Worm (Caenorhabditis elegans) whole organism, midembryonic: Measurements from ENCODE around the gene cct-3.

ENCODE experiments used
- T22C8.4 ChIP-seq: fragments of 200-800 bp; sonication (Bioruptor generic); IDR thresholded peaks from 2 replicates; pipeline ENCODE4 v1.3.6; 2022; ENCODE audit warnings: missing genetic modification characterization, missing compliant biosample characterization
- cog-1 ChIP-seq: sonication (generic microtip); optimal IDR thresholded peaks from 2 replicates; lab custom pipeline; 2016; ENCODE audit warnings: missing genetic modification characterization, missing compliant biosample characterization
- ref-1 ChIP-seq: fragments of 200-800 bp; sonication (Bioruptor generic); conservative IDR thresholded peaks from 2 replicates; pipeline ENCODE4 v1.3.6; 2022; ENCODE audit warnings: missing genetic modification reagents, missing genetic modification characterization, missing compliant biosample characterization
- ztf-23 ChIP-seq: fragments of 200-800 bp; sonication (Bioruptor generic); IDR thresholded peaks from 2 replicates; pipeline ENCODE4 v1.3.6; 2022; ENCODE audit warnings: missing genetic modification reagents, missing genetic modification characterization, missing compliant biosample characterization
- ztf-29 ChIP-seq: fragments of 200-800 bp; sonication (Bioruptor generic); IDR thresholded peaks from 2 replicates; pipeline ENCODE4 v1.3.6; 2022; ENCODE audit warnings: missing genetic modification reagents, missing genetic modification characterization, missing compliant biosample characterization

DNA sequence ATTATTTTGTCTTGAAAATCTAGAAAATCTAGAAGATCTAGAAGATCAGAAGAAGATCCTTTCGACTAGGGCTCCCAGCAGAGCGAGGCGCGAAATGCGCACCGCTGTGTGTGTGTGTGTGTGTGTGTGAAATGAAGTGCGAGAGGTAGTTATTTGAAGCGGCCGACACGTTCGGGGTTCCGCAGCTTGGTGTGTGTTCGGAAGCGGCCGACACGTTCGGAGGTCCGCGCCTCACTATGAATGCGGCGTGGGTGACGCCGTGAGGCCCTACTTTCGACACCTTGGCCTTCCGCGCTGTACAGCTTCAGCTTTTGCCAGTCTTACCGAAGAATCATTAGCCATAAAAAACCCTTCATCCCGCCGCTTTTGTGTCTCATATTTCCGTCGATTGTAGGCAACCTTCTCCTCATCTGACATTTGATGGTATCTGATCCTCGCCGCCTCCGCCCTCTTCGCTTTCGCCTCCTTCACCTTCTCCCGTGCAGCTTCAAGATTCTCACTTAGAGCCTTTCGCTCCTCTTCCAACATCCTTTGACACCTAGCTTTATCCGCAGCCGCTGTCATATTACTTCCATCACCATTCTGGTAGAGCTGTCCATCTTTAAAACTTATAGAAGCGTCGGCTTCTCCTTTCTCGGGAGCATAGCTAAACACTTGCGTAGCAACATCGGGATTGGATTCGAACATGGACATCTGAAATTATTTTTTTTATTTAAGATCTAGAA lies 16.2 kb upstream of the cct-3 start:
- TF ChIP-seq T22C8.4 (GFP tag; lab: Robert Waterston, UW), result no peak
- TF ChIP-seq cog-1 (tag; lab: Kevin White, UChicago), result no peak
- TF ChIP-seq ztf-23 (GFP tag; lab: Robert Waterston, UW), result no peak
- TF ChIP-seq ref-1 (GFP tag; lab: Robert Waterston, UW), result no peak
- no peak for TF ChIP-seq ztf-29 (GFP tag; lab: Robert Waterston, UW)
